Fruit fly (Drosophila melanogaster): ENCODE results near the gene CG32163.

- TF ChIP-seq D1 (tag; optimal IDR thresholded peaks at IDR 0.05) (no peak), CG8159 (tag; optimal IDR thresholded peaks at IDR 0.05) (no peak), Snoo (tag; optimal IDR thresholded peaks at IDR 0.05) (no peak), CG4496 (GFP tag; IDR thresholded peaks at IDR 0.05) (0 out of 3 replicates have a peak, but pooled peaks have one; percentile 23)
Observed at dm6 chr3L:16635566-16636210, 48.7 kb downstream of the CG32163 start.
